Worm (Caenorhabditis elegans): ENCODE measurements around the gene mnk-1.

ce11 chrII:10557206-10557574 lies 2.3 kb upstream of the mnk-1 start:
- TF ChIP-seq W03F9.2 (tag; optimal IDR thresholded peaks at IDR 0.05): no peak
- no peak for TF ChIP-seq him-1 (tag; optimal IDR thresholded peaks at IDR 0.05)
- no peak for TF ChIP-seq dao-5 (tag; optimal IDR thresholded peaks at IDR 0.05)

Data from whole organism, L4/young adult.